Fruit fly (Drosophila melanogaster): ENCODE results near the gene wds.

DNA sequence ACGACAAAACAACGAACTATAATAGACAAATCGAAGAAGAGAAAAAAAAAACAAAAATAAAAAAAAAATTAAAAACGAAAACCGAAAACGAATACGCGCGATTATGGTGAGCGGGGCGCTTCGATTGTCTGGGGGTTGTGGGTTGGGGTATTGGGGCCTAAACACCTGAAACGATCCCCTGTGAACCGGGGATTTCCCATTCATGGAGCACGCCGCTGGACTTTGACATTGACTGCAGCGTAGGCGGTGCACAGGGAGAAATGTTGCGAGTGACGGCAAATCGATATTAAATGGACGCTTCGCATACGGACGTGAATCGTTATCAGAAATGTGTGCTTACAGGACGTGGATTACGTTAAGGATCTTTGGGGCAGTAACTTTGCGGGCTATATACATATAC, 6.5 kb downstream of the wds start:
- TF ChIP-seq CG8478 (optimal IDR thresholded peaks at IDR 0.05) = no peak
- no peak for TF ChIP-seq CTCF (optimal IDR thresholded peaks at IDR 0.05)
